Worm (Caenorhabditis elegans): ENCODE results near the gene C35D10.3.

C35D10.3 gene

ce11 chrIII:4895313-4895712, 26.6 kb downstream of the C35D10.3 start:
- TF ChIP-seq unc-62 (GFP tag; optimal IDR thresholded peaks at IDR 0.05 in 1 of 2) (peak in 1 of 2 experiments; percentile 91), unc-62 (tag; optimal IDR thresholded peaks at IDR 0.05) (no peak), nhr-10 (tag; optimal IDR thresholded peaks at IDR 0.05) (no peak)

ce11 chrIII:4899035-4899578, 30.4 kb downstream of the C35D10.3 start, which contains the start of gene nhl-2:
Gene nhl-2, minus strand, starts transcription at chrIII:4899085.
- peak; percentile 76 for TF ChIP-seq hlh-30 (tag; optimal IDR thresholded peaks at IDR 0.05; ENCODE audit: insufficient read depth)
- no peak for TF ChIP-seq zfp-2 (tag; optimal IDR thresholded peaks at IDR 0.05)
- TF ChIP-seq dmd-6 (GFP tag; IDR thresholded peaks at IDR 0.05) = peak; percentile 5; the same call in 1 of the 2 replicates
- no peak for TF ChIP-seq gei-8 (GFP tag; optimal IDR thresholded peaks at IDR 0.05)
- TF ChIP-seq aha-1 (tag) = peak; percentile 50
- no peak for TF ChIP-seq T26A8.4 (GFP tag; IDR thresholded peaks at IDR 0.05)

ce11 chrIII:4899728-4900127, 31.0 kb downstream of the C35D10.3 start:
- no peak for TF ChIP-seq R02D3.7 (tag; optimal IDR thresholded peaks at IDR 0.05)
- TF ChIP-seq zip-2 (tag; optimal IDR thresholded peaks at IDR 0.05) = peak; percentile 87
- TF ChIP-seq ceh-44 (GFP tag; IDR thresholded peaks at IDR 0.05) = peak; percentile 58; the same call in 1 of the 2 replicates
- TF ChIP-seq nhr-48 (tag; optimal IDR thresholded peaks at IDR 0.05) = peak; percentile 98
- peak; percentile 10 for TF ChIP-seq ceh-82 (tag; optimal IDR thresholded peaks at IDR 0.05)
- TF ChIP-seq mxl-3 (GFP tag; optimal IDR thresholded peaks at IDR 0.05) = peak; percentile 99
- peak; percentile 93 for TF ChIP-seq spr-3 (GFP tag; optimal IDR thresholded peaks at IDR 0.05)
- peak; percentile 98 for TF ChIP-seq hmg-1.1 (GFP tag; IDR thresholded peaks at IDR 0.05)
- TF ChIP-seq zip-11 (GFP tag; IDR thresholded peaks at IDR 0.05) = no peak
- peak; percentile 99 for TF ChIP-seq ceh-20 (GFP tag; IDR thresholded peaks at IDR 0.05)
- peak; percentile 100 for TF ChIP-seq hlh-30 (tag; optimal IDR thresholded peaks at IDR 0.05; ENCODE audit: insufficient read depth)
- peak; percentile 98 for TF ChIP-seq egl-43 (GFP tag; IDR thresholded peaks at IDR 0.05)
- peak; percentile 94 to 97 for TF ChIP-seq hif-1 (tag; optimal IDR thresholded peaks at IDR 0.05)
- TF ChIP-seq mes-2 (tag; optimal IDR thresholded peaks at IDR 0.05; ENCODE audit: poor library complexity, severe bottlenecking) = peak; percentile 94
- TF ChIP-seq D1046.2 (GFP tag; IDR thresholded peaks at IDR 0.05) = peak; percentile 93
- TF ChIP-seq F49E8.2 (tag; optimal IDR thresholded peaks at IDR 0.05; ENCODE audit: borderline replicate concordance) = no peak
- TF ChIP-seq lin-1 (GFP tag; IDR thresholded peaks at IDR 0.05) = peak; percentile 99
- peak; percentile 79 to 99 for TF ChIP-seq mdl-1 (tag; optimal IDR thresholded peaks at IDR 0.05)
- peak; percentile 98 for TF ChIP-seq nhr-25 (tag; optimal IDR thresholded peaks at IDR 0.05; ENCODE audit: borderline replicate concordance, insufficient read depth)
- TF ChIP-seq ceh-28 (tag; optimal IDR thresholded peaks at IDR 0.05) = peak; percentile 36
- TF ChIP-seq nhr-42 (GFP tag; IDR thresholded peaks at IDR 0.05) = peak; percentile 96
- TF ChIP-seq zfp-2 (tag; optimal IDR thresholded peaks at IDR 0.05) = peak; percentile 96
- TF ChIP-seq vab-7 (GFP tag; IDR thresholded peaks at IDR 0.05) = peak; percentile 97
- peak; percentile 100 for TF ChIP-seq dmd-6 (GFP tag; IDR thresholded peaks at IDR 0.05)
- TF ChIP-seq rbr-2 (tag; optimal IDR thresholded peaks at IDR 0.05) = peak; percentile 99
- TF ChIP-seq mdt-29 (GFP tag; IDR thresholded peaks at IDR 0.05) = peak; percentile 98
- peak; percentile 99 for TF ChIP-seq tra-1 (GFP tag; IDR thresholded peaks at IDR 0.05)
- peak; percentile 95 for TF ChIP-seq Y75B8A.6 (GFP tag; IDR thresholded peaks at IDR 0.05)
- TF ChIP-seq unc-130 (GFP tag; optimal IDR thresholded peaks at IDR 0.05) = peak; percentile 79
- no peak for TF ChIP-seq lin-39 (tag; optimal IDR thresholded peaks at IDR 0.05)
- peak; percentile 93 to 97 for TF ChIP-seq lsy-2 (tag; optimal IDR thresholded peaks at IDR 0.05)
- TF ChIP-seq ceh-32 (tag; optimal IDR thresholded peaks at IDR 0.05; ENCODE audit: poor library complexity) = peak; percentile 88
- TF ChIP-seq gei-8 (GFP tag; optimal IDR thresholded peaks at IDR 0.05) = peak; percentile 99
- TF ChIP-seq pqm-1 (tag; optimal IDR thresholded peaks at IDR 0.05) = peak; percentile 31
- peak; percentile 96 for TF ChIP-seq daf-19 (GFP tag; conservative IDR thresholded peaks at IDR 0.05)
- no peak for TF ChIP-seq aly-2 (tag; optimal IDR thresholded peaks at IDR 0.05)
- TF ChIP-seq attf-4 (tag; optimal IDR thresholded peaks at IDR 0.05) = no peak
- TF ChIP-seq F10B5.3 (tag; optimal IDR thresholded peaks at IDR 0.05) = peak; percentile 88
- TF ChIP-seq ama-1 (optimal IDR thresholded peaks at IDR 0.05) = peak; percentile 68
- TF ChIP-seq nhr-237 (tag; optimal IDR thresholded peaks at IDR 0.05) = peak; percentile 77
- peak; percentile 9 for TF ChIP-seq cey-2 (tag; optimal IDR thresholded peaks at IDR 0.05; ENCODE audit: borderline replicate concordance, insufficient read depth)
